Worm (Caenorhabditis elegans): ENCODE results near the gene Y39D8A.1.

Gene Y39D8A.1

DNA sequence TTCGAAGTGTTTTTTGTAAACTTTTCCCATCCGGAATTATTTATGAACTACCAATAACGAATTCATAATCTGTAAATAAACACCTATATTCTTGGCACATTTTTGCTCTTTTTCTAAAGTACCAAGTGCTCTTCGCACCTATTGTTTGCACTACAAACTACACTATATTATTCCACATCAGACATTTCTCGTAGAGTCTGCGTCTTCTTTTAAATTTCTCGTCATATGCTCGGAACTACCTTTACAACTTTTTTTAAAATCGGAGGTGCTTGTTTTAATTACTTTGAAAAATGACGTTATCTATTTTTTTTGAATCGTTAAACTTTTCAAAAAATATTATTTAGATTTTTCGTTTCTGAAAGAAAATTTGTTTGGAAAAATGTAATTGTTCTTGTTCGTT, 46.3 kb downstream of the Y39D8A.1 start, which contains the start of gene nhr-201:
Gene nhr-201 (plus strand): TSS at position 29 of the 400 bp plus-strand sequence.
- TF ChIP-seq lin-32 (GFP tag; optimal IDR thresholded peaks at IDR 0.05) = no peak
- TF ChIP-seq nhr-76 (tag; optimal IDR thresholded peaks at IDR 0.05) = no peak
- TF ChIP-seq nhr-237 (tag; optimal IDR thresholded peaks at IDR 0.05) = no peak
- TF ChIP-seq pha-4 (tag; optimal IDR thresholded peaks at IDR 0.05) = no peak
- TF ChIP-seq ceh-43 (GFP tag; optimal IDR thresholded peaks at IDR 0.05) = no peak
- TF ChIP-seq zip-8 (tag; optimal IDR thresholded peaks at IDR 0.05) = no peak
- no peak for TF ChIP-seq sptf-1 (tag; optimal IDR thresholded peaks at IDR 0.05)
- TF ChIP-seq nhr-12 (tag; optimal IDR thresholded peaks at IDR 0.05) = no peak
- TF ChIP-seq ceh-39 (tag; optimal IDR thresholded peaks at IDR 0.05) = no peak
- TF ChIP-seq mls-2 (tag; optimal IDR thresholded peaks at IDR 0.05) = no peak
- TF ChIP-seq unc-39 (tag; optimal IDR thresholded peaks at IDR 0.05) = no peak
- TF ChIP-seq lin-13 (tag; optimal IDR thresholded peaks at IDR 0.05) = no peak
- no peak for TF ChIP-seq sem-2 (GFP tag; optimal IDR thresholded peaks at IDR 0.05)
- no peak for TF ChIP-seq nhr-2 (tag; optimal IDR thresholded peaks at IDR 0.05)

DNA sequence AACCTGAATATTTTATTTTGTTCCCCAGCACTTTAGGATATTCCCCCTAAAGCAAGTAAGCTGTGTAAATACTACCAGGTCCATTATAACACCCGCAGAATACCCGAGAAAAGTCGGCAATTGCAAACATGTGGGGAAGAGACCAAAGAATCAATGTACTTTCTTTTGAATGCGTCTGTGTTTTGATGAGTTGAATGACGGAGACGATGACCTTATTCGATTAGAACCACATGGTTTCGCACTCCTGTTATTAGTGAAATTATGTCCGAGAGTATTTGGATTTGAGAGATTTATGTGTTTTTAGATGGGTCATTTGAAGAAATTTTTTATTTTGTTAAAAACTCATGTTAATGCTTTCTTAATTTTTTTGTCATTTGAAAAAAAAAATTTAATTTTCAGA, 46.8 kb downstream of the Y39D8A.1 start:
- TF ChIP-seq mab-5 (tag; optimal IDR thresholded peaks at IDR 0.05) (no peak), blmp-1 (tag; optimal IDR thresholded peaks at IDR 0.05) (no peak), tbx-8 (GFP tag; optimal IDR thresholded peaks at IDR 0.05) (no peak), ceh-39 (tag; optimal IDR thresholded peaks at IDR 0.05) (no peak), mls-2 (tag; optimal IDR thresholded peaks at IDR 0.05) (no peak), cnd-1 (tag; optimal IDR thresholded peaks at IDR 0.05) (no peak), drap-1 (GFP tag; optimal IDR thresholded peaks at IDR 0.05) (no peak), zip-8 (tag; optimal IDR thresholded peaks at IDR 0.05) (no peak), elt-3 (tag; optimal IDR thresholded peaks at IDR 0.05) (no peak), ham-2 (GFP tag; optimal IDR thresholded peaks at IDR 0.05) (no peak), sem-2 (GFP tag; optimal IDR thresholded peaks at IDR 0.05) (no peak), lsy-2 (tag; optimal IDR thresholded peaks at IDR 0.05) (no peak), nhr-76 (tag; optimal IDR thresholded peaks at IDR 0.05) (no peak)

ce11 chrV:467507-467906, 49.0 kb downstream of the Y39D8A.1 start:
- no peak for TF ChIP-seq mls-2 (tag; optimal IDR thresholded peaks at IDR 0.05)
- TF ChIP-seq ces-1 (GFP tag; optimal IDR thresholded peaks at IDR 0.05) = no peak
- no peak for TF ChIP-seq unc-62 (GFP tag; optimal IDR thresholded peaks at IDR 0.05)
- no peak for TF ChIP-seq bed-3 (GFP tag; optimal IDR thresholded peaks at IDR 0.05)
- TF ChIP-seq lin-13 (tag; optimal IDR thresholded peaks at IDR 0.05) = no peak
- TF ChIP-seq elt-3 (tag; optimal IDR thresholded peaks at IDR 0.05) = no peak
- no peak for TF ChIP-seq flh-1 (GFP tag; optimal IDR thresholded peaks at IDR 0.05)
- TF ChIP-seq nhr-12 (tag; optimal IDR thresholded peaks at IDR 0.05) = no peak
- no peak for TF ChIP-seq zip-8 (tag; optimal IDR thresholded peaks at IDR 0.05)
- no peak for TF ChIP-seq sptf-1 (tag; optimal IDR thresholded peaks at IDR 0.05)
- TF ChIP-seq ceh-43 (GFP tag; optimal IDR thresholded peaks at IDR 0.05) = no peak
- no peak for TF ChIP-seq elt-1 (tag; optimal IDR thresholded peaks at IDR 0.05; ENCODE audit: borderline replicate concordance, insufficient read depth)
- no peak for TF ChIP-seq ham-2 (GFP tag; optimal IDR thresholded peaks at IDR 0.05)

- TF ChIP-seq zip-8 (tag; optimal IDR thresholded peaks at IDR 0.05) = no peak
- no peak for TF ChIP-seq flh-1 (GFP tag; optimal IDR thresholded peaks at IDR 0.05)
- no peak for TF ChIP-seq tbx-8 (GFP tag; optimal IDR thresholded peaks at IDR 0.05)
- no peak for TF ChIP-seq bed-3 (GFP tag; optimal IDR thresholded peaks at IDR 0.05)
- no peak for TF ChIP-seq blmp-1 (tag; optimal IDR thresholded peaks at IDR 0.05)
- TF ChIP-seq elt-1 (tag; optimal IDR thresholded peaks at IDR 0.05; ENCODE audit: borderline replicate concordance, insufficient read depth) = no peak
- no peak for TF ChIP-seq snpc-4 (tag; optimal IDR thresholded peaks at IDR 0.05)
- no peak for TF ChIP-seq unc-120 (tag; optimal IDR thresholded peaks at IDR 0.05; ENCODE audit: poor library complexity, severe bottlenecking)
- no peak for TF ChIP-seq unc-62 (GFP tag; optimal IDR thresholded peaks at IDR 0.05)
- TF ChIP-seq hlh-1 (tag; optimal IDR thresholded peaks at IDR 0.05) = no peak
- no peak for TF ChIP-seq ceh-83 (GFP tag; optimal IDR thresholded peaks at IDR 0.05)
- TF ChIP-seq nhr-12 (tag; optimal IDR thresholded peaks at IDR 0.05) = no peak
- no peak for TF ChIP-seq ham-2 (GFP tag; optimal IDR thresholded peaks at IDR 0.05)
- TF ChIP-seq elt-3 (tag; optimal IDR thresholded peaks at IDR 0.05) = no peak
- no peak for TF ChIP-seq mab-5 (tag; optimal IDR thresholded peaks at IDR 0.05)
- TF ChIP-seq mls-2 (tag; optimal IDR thresholded peaks at IDR 0.05) = no peak
- no peak for TF ChIP-seq M03D4.4 (tag; optimal IDR thresholded peaks at IDR 0.05)
- no peak for TF ChIP-seq pha-4 (tag; optimal IDR thresholded peaks at IDR 0.05)
These were observed 49.9 kb downstream of the Y39D8A.1 start, which contains the start of gene srbc-57 for ce11 chrV:468460-468859. TSS of gene srbc-57 (minus strand) at chrV:468560.
